Fruit fly (Drosophila melanogaster) whole organism, embryonic: ENCODE results near the gene eEF1alpha2.

Source experiments
- Blimp-1 ChIP-seq: fragments of 200-800 bp; sonication (Bioruptor generic); optimal IDR thresholded peaks from 3 replicates; lab custom pipeline; 2018; ENCODE audit warnings: missing biosample characterization, missing genetic modification characterization, mild to moderate bottlenecking, moderate library complexity, missing genetic modification reagents
- CG10267 ChIP-seq: fragments of 200-800 bp; sonication (Bioruptor generic); optimal IDR thresholded peaks from 2 replicates; lab custom pipeline; 2018; ENCODE audit warnings: missing biosample characterization, mild to moderate bottlenecking, missing genetic modification characterization, moderate library complexity
- CG12104 ChIP-seq: fragments of 200-800 bp; sonication (Bioruptor generic); optimal IDR thresholded peaks from 3 replicates; lab custom pipeline; 2016; ENCODE audit warnings: missing biosample characterization, missing genetic modification characterization
- CG13424 ChIP-seq: fragments of 200-800 bp; sonication (Bioruptor generic); optimal IDR thresholded peaks from 2 replicates; lab custom pipeline; 2019; ENCODE audit warnings: missing biosample characterization, mild to moderate bottlenecking, missing genetic modification characterization, moderate library complexity
- CG14014 ChIP-seq: fragments of 200-800 bp; sonication (Bioruptor generic); IDR thresholded peaks from 2 replicates; pipeline ENCODE4 v1.3.6; 2022; ENCODE audit warnings: missing biosample characterization, missing genetic modification characterization
- CG15601 ChIP-seq: fragments of 200-800 bp; sonication (Bioruptor generic); optimal IDR thresholded peaks from 3 replicates; lab custom pipeline; 2019; ENCODE audit warnings: missing biosample characterization, mild to moderate bottlenecking, missing genetic modification characterization, moderate library complexity
- CG1603 ChIP-seq: fragments of 200-800 bp; sonication (Bioruptor generic); optimal IDR thresholded peaks from 2 replicates; lab custom pipeline; 2019; ENCODE audit warnings: missing biosample characterization, mild to moderate bottlenecking, missing genetic modification characterization, moderate library complexity
- CG18262 ChIP-seq: fragments of 200-800 bp; optimal IDR thresholded peaks from 3 replicates; lab custom pipeline; 2019; ENCODE audit warnings: missing biosample characterization, mild to moderate bottlenecking, missing genetic modification characterization, moderate library complexity
- CG2120 ChIP-seq: fragments of 200-800 bp; sonication (Bioruptor generic); optimal IDR thresholded peaks from 3 replicates; lab custom pipeline; 2016; ENCODE audit warnings: missing biosample characterization, missing genetic modification characterization
- CG2712 ChIP-seq: fragments of 200-800 bp; optimal IDR thresholded peaks from 3 replicates; lab custom pipeline; 2019; ENCODE audit warnings: missing biosample characterization, mild to moderate bottlenecking, missing genetic modification characterization, moderate library complexity
- CG3281 ChIP-seq: fragments of 200-800 bp; sonication (Bioruptor generic); optimal IDR thresholded peaks from 3 replicates; lab custom pipeline; 2017; ENCODE audit warnings: missing biosample characterization, mild to moderate bottlenecking, missing genetic modification characterization
- CG4328 ChIP-seq: fragments of 200-800 bp; sonication (Bioruptor generic); optimal IDR thresholded peaks from 3 replicates; lab custom pipeline; 2017; ENCODE audit warnings: missing biosample characterization, missing genetic modification reagents, missing genetic modification characterization
- CG43689 ChIP-seq: fragments of 200-800 bp; sonication (Bioruptor generic); IDR thresholded peaks from 2 replicates; pipeline ENCODE4 v1.3.6; 2022; ENCODE audit warnings: missing biosample characterization, missing genetic modification characterization
- CG4424 ChIP-seq: fragments of 200-800 bp; sonication (Bioruptor generic); optimal IDR thresholded peaks from 3 replicates; lab custom pipeline; 2016; ENCODE audit warnings: missing biosample characterization, missing genetic modification characterization
- CG5245 ChIP-seq: fragments of 200-800 bp; sonication (Bioruptor generic); optimal IDR thresholded peaks from 3 replicates; lab custom pipeline; 2016; ENCODE audit warnings: missing biosample characterization, missing genetic modification characterization
- CG6272 ChIP-seq: fragments of 200-800 bp; sonication (Bioruptor generic); IDR thresholded peaks from 2 replicates; pipeline ENCODE4 v1.3.6; 2022; ENCODE audit warnings: missing biosample characterization, missing genetic modification characterization
- CG7987 ChIP-seq: fragments of 200-800 bp; sonication (Bioruptor generic); optimal IDR thresholded peaks from 2 replicates; lab custom pipeline; 2018; ENCODE audit warnings: missing biosample characterization, mild to moderate bottlenecking, missing genetic modification characterization, moderate library complexity
- CG8359 ChIP-seq: fragments of 200-800 bp; sonication (Bioruptor generic); optimal IDR thresholded peaks from 2 replicates; lab custom pipeline; 2017; ENCODE audit warnings: missing biosample characterization, mild to moderate bottlenecking, missing genetic modification characterization, borderline replicate concordance
- CkIIα-i1 ChIP-seq: fragments of 200-800 bp; sonication (Bioruptor generic); IDR thresholded peaks from 2 replicates; pipeline ENCODE4 v1.3.6; 2022; ENCODE audit warnings: missing biosample characterization, missing genetic modification characterization
- Dad ChIP-seq: fragments of 200-800 bp; sonication (Bioruptor generic); optimal IDR thresholded peaks from 3 replicates; lab custom pipeline; 2016; ENCODE audit warnings: missing biosample characterization, missing genetic modification characterization
- Doc2 ChIP-seq: fragments of 200-800 bp; sonication (Bioruptor generic); IDR thresholded peaks from 2 replicates; pipeline ENCODE4 v1.3.6; 2022; ENCODE audit warnings: missing biosample characterization, missing genetic modification characterization
- Drgx ChIP-seq: fragments of 200-800 bp; sonication (Bioruptor generic); IDR thresholded peaks from 2 replicates; pipeline ENCODE4 v1.3.6; 2022; ENCODE audit warnings: missing biosample characterization, missing genetic modification characterization
- Elba2 ChIP-seq: fragments of 200-800 bp; sonication (Bioruptor generic); optimal IDR thresholded peaks from 3 replicates; lab custom pipeline; 2016; ENCODE audit warnings: missing biosample characterization, missing genetic modification characterization
- GATAe ChIP-seq: fragments of 200-800 bp; sonication (Bioruptor generic); conservative IDR thresholded peaks from 2 replicates; pipeline ENCODE4 v1.3.6; 2022; ENCODE audit warnings: missing biosample characterization, missing genetic modification characterization
- Gug ChIP-seq: fragments of 200-800 bp; sonication (Bioruptor generic); IDR thresholded peaks from 4 replicates; pipeline ENCODE4 v1.3.6; 2022; ENCODE audit warnings: missing biosample characterization, missing genetic modification characterization
- HHEX ChIP-seq: fragments of 200-800 bp; sonication (Bioruptor generic); optimal IDR thresholded peaks from 3 replicates; lab custom pipeline; 2017; ENCODE audit warnings: missing biosample characterization, mild to moderate bottlenecking, missing genetic modification characterization, missing genetic modification reagents
- HLH3B ChIP-seq: fragments of 200-800 bp; sonication (Bioruptor generic); IDR thresholded peaks from 2 replicates; pipeline ENCODE4 v1.3.6; 2022; ENCODE audit warnings: missing biosample characterization, missing genetic modification characterization
- Meics ChIP-seq: fragments of 200-800 bp; sonication (Bioruptor generic); optimal IDR thresholded peaks from 2 replicates; lab custom pipeline; 2017; ENCODE audit warnings: missing biosample characterization, mild to moderate bottlenecking, missing genetic modification characterization
- Nf-YA ChIP-seq: fragments of 200-800 bp; sonication (Bioruptor generic); IDR thresholded peaks from 2 replicates; pipeline ENCODE4 v1.3.6; 2022; ENCODE audit warnings: missing biosample characterization, missing genetic modification characterization
- Pdp1 ChIP-seq, 2 experiments: fragments of 200-800 bp; sonication (Bioruptor generic); optimal IDR thresholded peaks; 3 replicates each; lab custom pipeline; 2016; ENCODE audit warnings: missing biosample characterization in 2 of 2, missing genetic modification characterization in 2 of 2, mild to moderate bottlenecking in 1 of 2, moderate library complexity in 1 of 2
- Ptx1 ChIP-seq: fragments of 200-800 bp; sonication (Bioruptor generic); IDR thresholded peaks from 2 replicates; pipeline ENCODE4 v1.3.6; 2022; ENCODE audit warnings: missing biosample characterization, missing genetic modification characterization
- Ravus ChIP-seq: fragments of 200-800 bp; sonication (Bioruptor generic); IDR thresholded peaks from 2 replicates; pipeline ENCODE4 v1.3.6; 2022; ENCODE audit warnings: missing biosample characterization, missing genetic modification characterization
- Sox100B ChIP-seq: fragments of 200-800 bp; sonication (Bioruptor generic); optimal IDR thresholded peaks from 3 replicates; lab custom pipeline; 2018; ENCODE audit warnings: missing biosample characterization, mild to moderate bottlenecking, missing genetic modification characterization
- Sox102F ChIP-seq: fragments of 200-800 bp; sonication (Bioruptor generic); optimal IDR thresholded peaks from 2 replicates; lab custom pipeline; 2018; ENCODE audit warnings: missing biosample characterization, mild to moderate bottlenecking, missing genetic modification characterization, moderate library complexity
- ase ChIP-seq: fragments of 200-800 bp; sonication (Bioruptor generic); IDR thresholded peaks from 3 replicates; pipeline ENCODE4 v1.3.6; 2022; ENCODE audit warnings: missing biosample characterization, missing genetic modification characterization
- bcd ChIP-seq: fragments of 200-800 bp; sonication (Bioruptor generic); optimal IDR thresholded peaks from 2 replicates; lab custom pipeline; 2017; ENCODE audit warnings: missing biosample characterization, mild to moderate bottlenecking, missing genetic modification characterization
- dimm ChIP-seq: fragments of 200-800 bp; sonication (Bioruptor generic); IDR thresholded peaks from 2 replicates; pipeline ENCODE4 v1.3.6; 2022; ENCODE audit warnings: missing biosample characterization, missing genetic modification characterization
- dmrt99B ChIP-seq: fragments of 200-800 bp; sonication (Bioruptor generic); optimal IDR thresholded peaks from 2 replicates; lab custom pipeline; 2018; ENCODE audit warnings: missing biosample characterization, mild to moderate bottlenecking, missing genetic modification characterization, moderate library complexity
- ems ChIP-seq: fragments of 200-800 bp; sonication (Bioruptor generic); optimal IDR thresholded peaks from 3 replicates; lab custom pipeline; 2016; ENCODE audit warnings: missing biosample characterization, missing genetic modification characterization
- fu2 ChIP-seq: fragments of 200-800 bp; sonication (Bioruptor generic); optimal IDR thresholded peaks from 2 replicates; lab custom pipeline; 2016; ENCODE audit warnings: missing biosample characterization, missing genetic modification characterization
- her ChIP-seq: fragments of 200-800 bp; sonication (Bioruptor generic); optimal IDR thresholded peaks from 2 replicates; lab custom pipeline; 2016; ENCODE audit warnings: missing biosample characterization, missing genetic modification characterization
- ind ChIP-seq: fragments of 200-800 bp; sonication (Bioruptor generic); optimal IDR thresholded peaks from 3 replicates; lab custom pipeline; 2016; ENCODE audit warnings: missing biosample characterization, missing genetic modification characterization
- jing ChIP-seq: fragments of 200-800 bp; sonication (Bioruptor generic); optimal IDR thresholded peaks from 2 replicates; lab custom pipeline; 2018; ENCODE audit warnings: missing biosample characterization, mild to moderate bottlenecking, missing genetic modification characterization
- mam ChIP-seq: fragments of 200-800 bp; sonication (Bioruptor generic); optimal IDR thresholded peaks from 3 replicates; lab custom pipeline; 2016; ENCODE audit warnings: missing biosample characterization, missing genetic modification characterization
- prd ChIP-seq, 3 experiments: fragments of >200 bp in 2 of 3; fragments of 200-800 bp in 1 of 3; sonication (Bioruptor generic) in 1 of 3; optimal IDR thresholded peaks in 2 of 3; IDR thresholded peaks in 1 of 3; 2 replicates in 2 of 3; 3 replicates in 1 of 3; pipeline versions ENCODE4 v1.3.6 to Lab custom; 2017 to 2022; ENCODE audit warnings: missing biosample characterization in 1 of 3, missing genetic modification characterization in 1 of 3
- row ChIP-seq: fragments of 200-800 bp; sonication (Bioruptor generic); IDR thresholded peaks from 3 replicates; pipeline ENCODE4 v1.3.6; 2022; ENCODE audit warnings: missing biosample characterization, missing genetic modification characterization
- sens-2 ChIP-seq: fragments of 200-800 bp; sonication (Bioruptor generic); IDR thresholded peaks from 2 replicates; pipeline ENCODE4 v1.3.6; 2022; ENCODE audit warnings: missing biosample characterization, missing genetic modification characterization
- slbo ChIP-seq: fragments of 200-800 bp; sonication (Bioruptor generic); IDR thresholded peaks from 2 replicates; pipeline ENCODE4 v1.3.6; 2022; ENCODE audit warnings: missing biosample characterization, missing genetic modification characterization
- twi ChIP-seq: fragments of 200-800 bp; optimal IDR thresholded peaks from 2 replicates; lab custom pipeline; 2019; ENCODE audit warnings: missing biosample characterization, mild to moderate bottlenecking, missing genetic modification characterization, moderate library complexity
- unpg ChIP-seq: fragments of 200-800 bp; sonication (Bioruptor generic); optimal IDR thresholded peaks from 3 replicates; lab custom pipeline; 2018; ENCODE audit warnings: missing biosample characterization, mild to moderate bottlenecking, missing genetic modification characterization, moderate library complexity
- usp ChIP-seq: fragments of >200 bp; optimal IDR thresholded peaks from 2 replicates; lab custom pipeline; 2017; ENCODE audit warnings: missing biosample characterization, missing genetic modification characterization
- wek ChIP-seq: fragments of 200-800 bp; sonication (Bioruptor generic); optimal IDR thresholded peaks from 3 replicates; lab custom pipeline; 2018; ENCODE audit warnings: missing biosample characterization, mild to moderate bottlenecking, missing genetic modification characterization, moderate library complexity

eEF1alpha2 gene

DNA sequence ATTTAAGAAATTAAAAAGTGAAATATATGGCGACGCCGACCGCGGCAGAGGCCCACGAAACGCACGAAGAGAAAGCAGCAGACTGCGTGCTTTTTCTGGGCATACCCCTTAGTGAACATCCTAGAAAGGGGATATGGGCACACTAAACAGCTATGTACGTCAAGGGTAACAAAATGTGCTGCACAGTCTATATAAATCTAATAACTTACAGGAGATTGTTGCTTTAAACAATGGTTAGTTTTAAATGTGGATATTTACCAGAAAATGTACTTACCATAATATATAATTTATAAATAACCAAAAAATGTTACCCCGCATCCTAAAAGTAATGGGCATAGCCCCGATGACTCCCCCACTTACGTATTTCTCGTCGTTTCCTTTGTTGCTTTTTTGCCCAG, 20.1 kb upstream of the eEF1alpha2 start (continued):
- TF ChIP-seq bcd (GFP tag; lab: Kevin White, UChicago) (peak; percentile 8), Sox102F (GFP tag; lab: Kevin White, UChicago) (peak; percentile 26), CG4328 (no peak), unpg (no peak), prd (optimal IDR thresholded peaks at IDR 0.05; lab: Kevin White, UChicago) (no peak), prd (GFP tag; IDR thresholded peaks at IDR 0.05; lab: Robert Waterston, UW) (peak; percentile 35; the same call in 1 of the 3 replicates), jing (GFP tag; lab: Kevin White, UChicago) (no peak), Drgx (GFP tag; lab: Robert Waterston, UW) (no peak), twi (tag; lab: Kevin White, UChicago) (no peak), slbo (no peak), CG7987 (GFP tag; lab: Kevin White, UChicago) (no peak), CG4424 (GFP tag; lab: Kevin White, UChicago) (no peak), CkIIα-i1 (no peak), CG12104 (no peak), ems (no peak), Ptx1 (GFP tag; lab: Robert Waterston, UW) (peak; percentile 11; the same call in 1 of the 2 replicates), CG13424 (tag; lab: Kevin White, UChicago) (no peak), CG6272 (GFP tag; lab: Robert Waterston, UW) (no peak), CG10267 (tag; lab: Kevin White, UChicago) (no peak), Pdp1 (GFP tag; optimal IDR thresholded peaks at IDR 0.05; lab: Kevin White, UChicago) (no peak), ind (GFP tag; lab: Kevin White, UChicago) (peak; percentile 29), Meics (GFP tag; lab: Kevin White, UChicago) (no peak), Sox100B (GFP tag; lab: Kevin White, UChicago) (no peak), Blimp-1 (GFP tag; lab: Kevin White, UChicago) (peak; percentile 28), CG1603 (peak; percentile 8), HLH3B (GFP tag; lab: Robert Waterston, UW) (no peak; the same call in 1 of the 2 replicates), CG18262 (tag; lab: Kevin White, UChicago) (peak; percentile 42), dmrt99B (tag; lab: Kevin White, UChicago) (peak; percentile 15), Dad (GFP tag; lab: Kevin White, UChicago) (no peak), row (GFP tag; lab: Robert Waterston, UW) (peak; percentile 43; the same call in 1 of the 3 replicates), CG8359 (GFP tag; lab: Kevin White, UChicago) (no peak), Gug (GFP tag; lab: Robert Waterston, UW) (no peak), Doc2 (GFP tag; lab: Robert Waterston, UW) (no peak), fu2 (GFP tag; lab: Kevin White, UChicago) (no peak), CG43689 (GFP tag; lab: Robert Waterston, UW) (no peak), Ravus (no peak), CG3281 (GFP tag; lab: Kevin White, UChicago) (peak; percentile 34), CG2120 (no peak), dimm (GFP tag; lab: Robert Waterston, UW) (no peak), Elba2 (GFP tag; lab: Kevin White, UChicago) (no peak), ase (GFP tag; lab: Robert Waterston, UW) (no peak), her (GFP tag; lab: Kevin White, UChicago) (no peak), mam (GFP tag; lab: Kevin White, UChicago) (no peak), Nf-YA (GFP tag; lab: Robert Waterston, UW) (no peak), CG5245 (no peak), CG15601 (tag; lab: Kevin White, UChicago) (no peak), CG14014 (GFP tag; lab: Robert Waterston, UW) (no peak), sens-2 (GFP tag; lab: Robert Waterston, UW) (no peak), CG2712 (peak; percentile 21), HHEX (GFP tag; lab: Kevin White, UChicago) (no peak), usp (GFP tag; lab: Kevin White, UChicago) (no peak), GATAe (GFP tag; lab: Robert Waterston, UW) (no peak), wek (no peak)
